Worm (Caenorhabditis elegans) whole organism, L1 larva: ENCODE results near the gene R10E11.9.

Source experiments
- ama-1 ChIP-seq: fragments of 150-350 bp; optimal IDR thresholded peaks from 2 replicates; lab custom pipeline; 2014
- ceh-63 ChIP-seq: fragments of 200-800 bp; sonication (Bioruptor generic); optimal IDR thresholded peaks from 2 replicates; lab custom pipeline; 2018; ENCODE audit warnings: mild to moderate bottlenecking, missing genetic modification characterization, missing compliant biosample characterization
- lin-35 ChIP-seq, 2 experiments: fragments of 150-350 bp; optimal IDR thresholded peaks; 2 replicates each; lab custom pipeline; 2014; ENCODE audit warnings: missing biosample characterization in 2 of 2, missing genetic modification characterization in 2 of 2, missing genetic modification reagents in 2 of 2
- mdl-1 ChIP-seq, 2 experiments: fragments of 150-350 bp; optimal IDR thresholded peaks; 2 replicates each; lab custom pipeline; 2014 to 2017; ENCODE audit warnings: missing biosample characterization in 2 of 2, missing genetic modification characterization in 2 of 2, inconsistent platforms in 1 of 2
- nhr-12 ChIP-seq: sonication (generic microtip); optimal IDR thresholded peaks from 2 replicates; lab custom pipeline; 2017; ENCODE audit warnings: missing biosample characterization, missing genetic modification characterization
- nhr-90 ChIP-seq: sonication (generic microtip); optimal IDR thresholded peaks from 2 replicates; lab custom pipeline; 2016; ENCODE audit warnings: mild to moderate bottlenecking, missing genetic modification characterization, missing compliant biosample characterization; ENCODE audit not compliant: poor library complexity
- sox-4 ChIP-seq: sonication (generic microtip); optimal IDR thresholded peaks from 2 replicates; lab custom pipeline; 2016; ENCODE audit warnings: missing genetic modification characterization, missing compliant biosample characterization
- sup-37 ChIP-seq: fragments of 200-800 bp; sonication (Bioruptor generic); optimal IDR thresholded peaks from 2 replicates; lab custom pipeline; 2018; ENCODE audit warnings: mild to moderate bottlenecking, missing genetic modification characterization, missing compliant biosample characterization
- unc-130 ChIP-seq: fragments of 150-350 bp; optimal IDR thresholded peaks from 2 replicates; lab custom pipeline; 2017; ENCODE audit warnings: missing biosample characterization, missing genetic modification characterization, inconsistent platforms
- unc-62 ChIP-seq: fragments of 150-350 bp; optimal IDR thresholded peaks from 2 replicates; lab custom pipeline; 2014; ENCODE audit warnings: missing biosample characterization, missing genetic modification reagents, missing genetic modification characterization
- vab-15 ChIP-seq: sonication (generic microtip); optimal IDR thresholded peaks from 2 replicates; lab custom pipeline; 2017; ENCODE audit warnings: missing genotype, mild to moderate bottlenecking, missing genetic modification characterization, missing compliant biosample characterization
- zag-1 ChIP-seq: fragments of 150-350 bp; optimal IDR thresholded peaks from 2 replicates; lab custom pipeline; 2014; ENCODE audit warnings: missing biosample characterization, missing genetic modification characterization
- ztf-11 ChIP-seq, 2 experiments: sonication (generic microtip); optimal IDR thresholded peaks; 2 replicates each; lab custom pipeline; 2016 to 2017; ENCODE audit warnings: missing genetic modification characterization in 2 of 2, missing biosample characterization in 1 of 2, missing compliant biosample characterization in 1 of 2
- ztf-4 ChIP-seq: fragments of 150-350 bp; optimal IDR thresholded peaks from 2 replicates; lab custom pipeline; 2014; ENCODE audit warnings: missing biosample characterization, missing genetic modification characterization

ce11 chrIII:9741985-9742384 lies 51.5 kb downstream of the R10E11.9 start:
- TF ChIP-seq sup-37 (GFP tag; lab: Kevin White, UChicago) (no peak), nhr-90 (tag; lab: Kevin White, UChicago) (no peak), ceh-63 (GFP tag; lab: Kevin White, UChicago) (no peak), mdl-1 (tag; optimal IDR thresholded peaks at IDR 0.05; lab: Kevin White, UChicago) (no peak), unc-130 (tag; lab: Kevin White, UChicago) (no peak), ztf-11 (tag; optimal IDR thresholded peaks at IDR 0.05; lab: Kevin White, UChicago) (no peak), ztf-4 (tag; lab: Kevin White, UChicago) (no peak), zag-1 (tag; lab: Kevin White, UChicago) (no peak), unc-62 (no peak), ama-1 (lab: Kevin White, UChicago) (no peak), nhr-12 (tag; lab: Kevin White, UChicago) (no peak), lin-35 (GFP tag; optimal IDR thresholded peaks at IDR 0.05; lab: Kevin White, UChicago) (peak in 1 of 2 experiments; percentile 8), vab-15 (tag; lab: Kevin White, UChicago) (no peak), sox-4 (no peak)
